Fruit fly (Drosophila melanogaster) whole organism, embryonic: ENCODE measurements around the gene CG43085.
A peak's percentile ranks its signal among the peaks of the same experiment; 100 is the strongest.

ENCODE experiments used
- Abd-B ChIP-seq: fragments of 200-800 bp; sonication (Bioruptor generic); optimal IDR thresholded peaks from 2 replicates; lab custom pipeline; 2018; ENCODE audit warnings: missing biosample characterization, mild to moderate bottlenecking, missing genetic modification characterization, moderate library complexity
- Awh ChIP-seq: fragments of 200-800 bp; sonication (Bioruptor generic); IDR thresholded peaks from 2 replicates; pipeline ENCODE4, ENCODE4 v1.3.6; 2022; ENCODE audit warnings: missing biosample characterization, missing genetic modification characterization
- CG1024 ChIP-seq: fragments of 200-800 bp; sonication (Bioruptor generic); IDR thresholded peaks from 2 replicates; pipeline ENCODE4 v1.3.6; 2022; ENCODE audit warnings: missing biosample characterization, missing genetic modification characterization
- CG10267 ChIP-seq: fragments of 200-800 bp; sonication (Bioruptor generic); optimal IDR thresholded peaks from 2 replicates; lab custom pipeline; 2018; ENCODE audit warnings: missing biosample characterization, mild to moderate bottlenecking, missing genetic modification characterization, moderate library complexity
- CG10959 ChIP-seq: fragments of 200-800 bp; sonication (Bioruptor generic); IDR thresholded peaks from 2 replicates; pipeline ENCODE4 v1.3.6; 2022; ENCODE audit warnings: missing biosample characterization, missing genetic modification characterization
- CG11247 ChIP-seq: fragments of 200-800 bp; sonication (Bioruptor generic); IDR thresholded peaks from 2 replicates; pipeline ENCODE4 v1.3.6; 2022; ENCODE audit warnings: missing biosample characterization, missing genetic modification characterization
- CG11398 ChIP-seq: fragments of 200-800 bp; sonication (Bioruptor generic); optimal IDR thresholded peaks from 2 replicates; lab custom pipeline; 2016; ENCODE audit warnings: missing biosample characterization, missing genetic modification characterization
- CG11560 ChIP-seq: fragments of 200-800 bp; sonication (Bioruptor generic); IDR thresholded peaks from 3 replicates; pipeline ENCODE4 v1.3.6; 2022; ENCODE audit warnings: missing biosample characterization, missing genetic modification characterization
- CG12769 ChIP-seq: fragments of 200-800 bp; sonication (Bioruptor generic); optimal IDR thresholded peaks from 2 replicates; lab custom pipeline; 2019; ENCODE audit warnings: missing biosample characterization, mild to moderate bottlenecking, missing genetic modification characterization, moderate library complexity
- CG14860 ChIP-seq: fragments of 200-800 bp; sonication (Bioruptor generic); IDR thresholded peaks from 3 replicates; pipeline ENCODE4 v1.3.6; 2022; ENCODE audit warnings: missing biosample characterization, missing genetic modification characterization; ENCODE audit not compliant: partially characterized antibody
- CG15479 ChIP-seq: fragments of 200-800 bp; sonication (Bioruptor generic); optimal IDR thresholded peaks from 3 replicates; lab custom pipeline; 2019; ENCODE audit warnings: missing biosample characterization, mild to moderate bottlenecking, missing genetic modification characterization, moderate library complexity
- CG2678 ChIP-seq: fragments of 200-800 bp; sonication (Bioruptor generic); optimal IDR thresholded peaks from 3 replicates; lab custom pipeline; 2019; ENCODE audit warnings: missing biosample characterization, mild to moderate bottlenecking, missing genetic modification characterization, moderate library complexity
- CG3163 ChIP-seq: fragments of 200-800 bp; sonication (Bioruptor generic); optimal IDR thresholded peaks from 3 replicates; lab custom pipeline; 2016; ENCODE audit warnings: missing biosample characterization, missing genetic modification characterization
- CG33213 ChIP-seq: fragments of 200-800 bp; sonication (Bioruptor generic); optimal IDR thresholded peaks from 3 replicates; lab custom pipeline; 2016; ENCODE audit warnings: missing biosample characterization, missing genetic modification characterization
- CG33557 ChIP-seq: fragments of 200-800 bp; sonication (Bioruptor generic); optimal IDR thresholded peaks from 2 replicates; lab custom pipeline; 2019; ENCODE audit warnings: missing biosample characterization, mild to moderate bottlenecking, missing genetic modification characterization, moderate library complexity
- CG7745 ChIP-seq: fragments of 200-800 bp; sonication (Bioruptor generic); optimal IDR thresholded peaks from 2 replicates; lab custom pipeline; 2018; ENCODE audit warnings: missing biosample characterization, mild to moderate bottlenecking, missing genetic modification characterization, moderate library complexity
- CG8924 ChIP-seq: fragments of 200-800 bp; optimal IDR thresholded peaks from 3 replicates; lab custom pipeline; 2019; ENCODE audit warnings: missing biosample characterization, mild to moderate bottlenecking, missing genetic modification characterization, moderate library complexity
- D ChIP-seq, 2 experiments: fragments of 200-800 bp in 1 of 2; fragments of >200 bp in 1 of 2; sonication (Bioruptor generic) in 1 of 2; optimal IDR thresholded peaks; 2 replicates in 1 of 2; 3 replicates in 1 of 2; lab custom pipeline; 2017; ENCODE audit warnings: mild to moderate bottlenecking in 1 of 2, missing biosample characterization in 1 of 2, missing genetic modification characterization in 1 of 2, missing genetic modification reagents in 1 of 2
- Dbx ChIP-seq: fragments of 200-800 bp; sonication (Bioruptor generic); IDR thresholded peaks from 3 replicates; pipeline ENCODE4 v1.3.6; 2022; ENCODE audit warnings: missing biosample characterization, missing genetic modification characterization
- Dfd ChIP-seq, 2 experiments: fragments of >200 bp; optimal IDR thresholded peaks; 2 replicates each; lab custom pipeline; 2017; ENCODE audit warnings: missing biosample characterization in 2 of 2, missing genetic modification characterization in 2 of 2
- Eip74EF ChIP-seq, 2 experiments: fragments of 200-800 bp in 1 of 2; fragments of >200 bp in 1 of 2; sonication (Bioruptor generic) in 1 of 2; optimal IDR thresholded peaks; 2 replicates each; lab custom pipeline; 2017 to 2019; ENCODE audit warnings: missing biosample characterization in 2 of 2, missing genetic modification characterization in 2 of 2, mild to moderate bottlenecking in 1 of 2, moderate library complexity in 1 of 2
- HLH54F ChIP-seq: fragments of 200-800 bp; sonication (Bioruptor generic); optimal IDR thresholded peaks from 3 replicates; lab custom pipeline; 2016; ENCODE audit warnings: missing biosample characterization, missing genetic modification characterization
- Stat92E ChIP-seq, 3 experiments: fragments of >200 bp in 2 of 3; fragments of 200-800 bp in 1 of 3; sonication (Bioruptor generic) in 1 of 3; optimal IDR thresholded peaks; 2 replicates each; lab custom pipeline; 2017 to 2019; ENCODE audit warnings: missing biosample characterization in 3 of 3, missing genetic modification characterization in 3 of 3, mild to moderate bottlenecking in 1 of 3, moderate library complexity in 1 of 3
- cato ChIP-seq: fragments of 200-800 bp; sonication (Bioruptor generic); optimal IDR thresholded peaks from 2 replicates; lab custom pipeline; 2016; ENCODE audit warnings: missing biosample characterization, missing genetic modification characterization, borderline replicate concordance
- da ChIP-seq: fragments of 200-800 bp; sonication (Bioruptor generic); optimal IDR thresholded peaks from 2 replicates; lab custom pipeline; 2016; ENCODE audit warnings: missing biosample characterization, missing genetic modification characterization
- dimm ChIP-seq: fragments of 200-800 bp; sonication (Bioruptor generic); IDR thresholded peaks from 2 replicates; pipeline ENCODE4 v1.3.6; 2022; ENCODE audit warnings: missing biosample characterization, missing genetic modification characterization
- dmrt11E ChIP-seq: fragments of 200-800 bp; sonication (Bioruptor generic); optimal IDR thresholded peaks from 3 replicates; lab custom pipeline; 2018; ENCODE audit warnings: missing biosample characterization, mild to moderate bottlenecking, missing genetic modification characterization, moderate library complexity
- dmrt99B ChIP-seq: fragments of 200-800 bp; sonication (Bioruptor generic); optimal IDR thresholded peaks from 2 replicates; lab custom pipeline; 2018; ENCODE audit warnings: missing biosample characterization, mild to moderate bottlenecking, missing genetic modification characterization, moderate library complexity
- emc ChIP-seq: fragments of 200-800 bp; sonication (Bioruptor generic); optimal IDR thresholded peaks from 2 replicates; lab custom pipeline; 2016; ENCODE audit warnings: missing biosample characterization, missing genetic modification characterization
- ems ChIP-seq: fragments of 200-800 bp; sonication (Bioruptor generic); optimal IDR thresholded peaks from 3 replicates; lab custom pipeline; 2016; ENCODE audit warnings: missing biosample characterization, missing genetic modification characterization
- eve ChIP-seq, 2 experiments: fragments of >200 bp; optimal IDR thresholded peaks; 2 replicates each; lab custom pipeline; 2017; ENCODE audit warnings: missing biosample characterization in 2 of 2, missing genetic modification characterization in 2 of 2
- fd3F ChIP-seq: fragments of 200-800 bp; sonication (Bioruptor generic); optimal IDR thresholded peaks from 2 replicates; lab custom pipeline; 2018; ENCODE audit warnings: missing biosample characterization, mild to moderate bottlenecking, missing genetic modification characterization, moderate library complexity
- gro ChIP-seq: fragments of 200-800 bp; sonication (Bioruptor generic); optimal IDR thresholded peaks from 2 replicates; lab custom pipeline; 2016; ENCODE audit warnings: missing biosample characterization, missing genetic modification characterization
- her ChIP-seq: fragments of 200-800 bp; sonication (Bioruptor generic); optimal IDR thresholded peaks from 2 replicates; lab custom pipeline; 2016; ENCODE audit warnings: missing biosample characterization, missing genetic modification characterization
- hth ChIP-seq: fragments of >200 bp; optimal IDR thresholded peaks from 2 replicates; lab custom pipeline; 2017; ENCODE audit warnings: inconsistent platforms
- ind ChIP-seq: fragments of 200-800 bp; sonication (Bioruptor generic); optimal IDR thresholded peaks from 3 replicates; lab custom pipeline; 2016; ENCODE audit warnings: missing biosample characterization, missing genetic modification characterization
- jumu ChIP-seq: fragments of 200-800 bp; sonication (Bioruptor generic); optimal IDR thresholded peaks from 3 replicates; lab custom pipeline; 2016; ENCODE audit warnings: missing biosample characterization, missing genetic modification characterization
- kay ChIP-seq: fragments of 200-800 bp; sonication (Bioruptor generic); optimal IDR thresholded peaks from 2 replicates; lab custom pipeline; 2016; ENCODE audit warnings: missing biosample characterization, missing genetic modification characterization
- lab ChIP-seq: fragments of 200-800 bp; sonication (Bioruptor generic); optimal IDR thresholded peaks from 3 replicates; lab custom pipeline; 2017; ENCODE audit warnings: missing biosample characterization, missing genetic modification characterization, mild to moderate bottlenecking, moderate library complexity, missing genetic modification reagents
- nerfin-1 ChIP-seq: fragments of 200-800 bp; sonication (Bioruptor generic); optimal IDR thresholded peaks from 3 replicates; lab custom pipeline; 2019; ENCODE audit warnings: missing biosample characterization, mild to moderate bottlenecking, missing genetic modification characterization, moderate library complexity
- nom ChIP-seq: fragments of 200-800 bp; sonication (Bioruptor generic); optimal IDR thresholded peaks from 2 replicates; lab custom pipeline; 2017; ENCODE audit warnings: missing biosample characterization, missing genetic modification characterization, mild to moderate bottlenecking, moderate library complexity, missing genetic modification reagents
- odd ChIP-seq: fragments of 200-800 bp; sonication (Bioruptor generic); optimal IDR thresholded peaks from 2 replicates; lab custom pipeline; 2017; ENCODE audit warnings: missing biosample characterization, mild to moderate bottlenecking, missing genetic modification characterization
- org-1 ChIP-seq: fragments of 200-800 bp; sonication (Bioruptor generic); optimal IDR thresholded peaks from 2 replicates; lab custom pipeline; 2017; ENCODE audit warnings: missing biosample characterization, missing genetic modification characterization
- otp ChIP-seq: fragments of 200-800 bp; sonication (Bioruptor generic); IDR thresholded peaks from 3 replicates; pipeline ENCODE4, ENCODE4 v1.3.6; 2022; ENCODE audit warnings: missing biosample characterization, missing genetic modification characterization
- shn ChIP-seq: fragments of 200-800 bp; sonication (Bioruptor generic); optimal IDR thresholded peaks from 3 replicates; lab custom pipeline; 2016; ENCODE audit warnings: missing biosample characterization, missing genetic modification characterization
- slp2 ChIP-seq: fragments of 200-800 bp; sonication (Bioruptor generic); optimal IDR thresholded peaks from 2 replicates; lab custom pipeline; 2016; ENCODE audit warnings: missing biosample characterization, missing genetic modification characterization
- sob ChIP-seq: fragments of 200-800 bp; sonication (Bioruptor generic); IDR thresholded peaks from 2 replicates; pipeline ENCODE4 v1.3.6; 2022; ENCODE audit warnings: missing biosample characterization, missing genetic modification characterization
- sqz ChIP-seq: fragments of 200-800 bp; sonication (Bioruptor generic); optimal IDR thresholded peaks from 3 replicates; lab custom pipeline; 2018; ENCODE audit warnings: missing biosample characterization, mild to moderate bottlenecking, missing genetic modification characterization
- trh ChIP-seq: fragments of 200-800 bp; sonication (Bioruptor generic); optimal IDR thresholded peaks from 2 replicates; lab custom pipeline; 2016; ENCODE audit warnings: missing biosample characterization, missing genetic modification characterization
- usp ChIP-seq: fragments of >200 bp; optimal IDR thresholded peaks from 2 replicates; lab custom pipeline; 2017; ENCODE audit warnings: missing biosample characterization, missing genetic modification characterization

The CG43085 gene

DNA sequence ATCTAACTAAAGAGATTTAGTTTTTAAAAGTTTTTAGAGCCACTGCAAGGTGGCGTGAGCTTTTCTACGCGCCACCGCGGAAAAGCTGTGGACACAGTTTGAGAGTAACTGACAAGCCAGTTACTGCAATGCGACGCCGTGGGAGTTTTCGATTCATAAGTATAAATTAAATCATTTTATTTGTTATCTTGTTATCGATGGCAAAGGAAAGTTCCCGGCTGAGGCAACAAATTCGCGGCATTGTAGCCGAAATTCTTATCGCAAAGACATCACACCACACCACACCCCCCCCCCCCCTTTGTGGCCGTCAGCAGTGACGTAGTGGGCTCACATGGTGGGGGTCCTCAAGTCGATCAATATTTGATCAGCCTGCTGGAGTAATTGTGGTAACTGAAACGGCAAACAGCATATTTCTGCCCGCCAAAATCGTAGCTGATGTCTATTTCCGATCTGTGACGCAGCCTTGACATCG is 9.3 kb upstream of the CG43085 start (continued):
- TF ChIP-seq CG33557 (no peak), nom (GFP tag; lab: Kevin White, UChicago) (no peak), lab (GFP tag; lab: Kevin White, UChicago) (peak; percentile 88), CG14860 (GFP tag; lab: Robert Waterston, UW) (peak; percentile 48; the same call in 2 of the 3 replicates), otp (0 out of 3 replicates have a peak, but pooled peaks have one; percentile 32), cato (no peak), eve (GFP tag; optimal IDR thresholded peaks at IDR 0.05; lab: Kevin White, UChicago) (no peak), CG10267 (tag; lab: Kevin White, UChicago) (no peak), Stat92E (GFP tag; optimal IDR thresholded peaks at IDR 0.05; lab: Kevin White, UChicago) (no peak), dmrt11E (tag; lab: Kevin White, UChicago) (no peak), kay (GFP tag; lab: Kevin White, UChicago) (no peak), dmrt99B (tag; lab: Kevin White, UChicago) (peak; percentile 26), usp (GFP tag; lab: Kevin White, UChicago) (no peak), Abd-B (GFP tag; lab: Kevin White, UChicago) (no peak), CG8924 (tag; lab: Kevin White, UChicago) (peak; percentile 13), Dbx (0 out of 3 replicates have a peak, but pooled peaks have one; percentile 51), Awh (GFP tag; lab: Robert Waterston, UW) (no peak), jumu (GFP tag; lab: Kevin White, UChicago) (no peak), HLH54F (GFP tag; lab: Kevin White, UChicago) (no peak), Dfd (GFP tag; optimal IDR thresholded peaks at IDR 0.05; lab: Kevin White, UChicago) (no peak), ems (GFP tag; lab: Kevin White, UChicago) (no peak), CG2678 (tag; lab: Kevin White, UChicago) (peak; percentile 60), sob (GFP tag; lab: Robert Waterston, UW) (peak; percentile 37; the same call in 1 of the 2 replicates), odd (peak; percentile 64), org-1 (GFP tag; lab: Kevin White, UChicago) (no peak), CG15479 (GFP tag; lab: Kevin White, UChicago) (no peak), nerfin-1 (peak; percentile 23), da (GFP tag; lab: Kevin White, UChicago) (no peak), CG33213 (GFP tag; lab: Kevin White, UChicago) (no peak), slp2 (no peak), sqz (GFP tag; lab: Kevin White, UChicago) (no peak), her (no peak), CG7745 (tag; lab: Kevin White, UChicago) (no peak), fd3F (GFP tag; lab: Kevin White, UChicago) (peak; percentile 15), dimm (GFP tag; lab: Robert Waterston, UW) (no peak), gro (GFP tag; lab: Kevin White, UChicago) (no peak), CG1024 (GFP tag; lab: Robert Waterston, UW) (no peak), Eip74EF (GFP tag; optimal IDR thresholded peaks at IDR 0.05; lab: Kevin White, UChicago) (no peak), CG11247 (GFP tag; lab: Robert Waterston, UW) (no peak), trh (no peak), CG11560 (tag; lab: Robert Waterston, UW) (no peak), emc (GFP tag; lab: Kevin White, UChicago) (no peak), CG3163 (no peak), ind (GFP tag; lab: Kevin White, UChicago) (no peak), D (optimal IDR thresholded peaks at IDR 0.05; lab: Kevin White, UChicago) (no peak), D (GFP tag; optimal IDR thresholded peaks at IDR 0.05; lab: Kevin White, UChicago) (peak; percentile 8), CG12769 (tag; lab: Kevin White, UChicago) (peak; percentile 39), shn (GFP tag; lab: Kevin White, UChicago) (no peak), hth (lab: Kevin White, UChicago) (no peak), CG10959 (GFP tag; lab: Robert Waterston, UW) (no peak), CG11398 (GFP tag; lab: Kevin White, UChicago) (no peak)
